Fruit fly (Drosophila melanogaster): Measurements from ENCODE around the gene gcm.

The gcm gene

DNA sequence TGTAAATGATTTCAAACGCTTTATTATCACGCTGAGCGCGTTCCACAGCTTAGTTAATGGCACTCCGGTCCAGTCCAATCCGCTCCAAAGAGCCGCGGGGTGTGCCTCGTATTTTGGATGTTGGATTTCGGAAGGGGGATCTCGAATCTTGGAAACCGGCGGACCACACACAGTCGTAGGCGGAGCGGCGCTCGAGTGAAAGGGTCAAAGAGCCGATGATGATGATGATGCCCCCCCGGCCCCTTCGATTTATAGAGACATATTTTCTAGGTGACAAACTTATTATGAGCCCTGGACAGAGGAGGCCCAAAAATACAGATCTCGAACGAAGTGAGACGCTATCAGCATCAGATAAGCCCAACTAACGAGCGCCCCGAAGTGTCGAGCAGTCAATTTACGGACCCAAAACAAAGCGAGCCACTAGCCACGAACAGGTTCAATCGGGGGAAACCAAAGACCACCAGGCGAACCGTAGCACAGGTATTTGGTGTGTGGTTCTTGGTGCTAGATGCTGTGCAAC lies 27.9 kb upstream of the gcm start:
- TF ChIP-seq Dll (optimal IDR thresholded peaks at IDR 0.05) (no peak), pan (optimal IDR thresholded peaks at IDR 0.05) (no peak), usp (GFP tag; optimal IDR thresholded peaks at IDR 0.05) (no peak), psq (optimal IDR thresholded peaks at IDR 0.05) (no peak), CG8478 (optimal IDR thresholded peaks at IDR 0.05) (no peak), EcR (GFP tag; optimal IDR thresholded peaks at IDR 0.05) (no peak)

DNA sequence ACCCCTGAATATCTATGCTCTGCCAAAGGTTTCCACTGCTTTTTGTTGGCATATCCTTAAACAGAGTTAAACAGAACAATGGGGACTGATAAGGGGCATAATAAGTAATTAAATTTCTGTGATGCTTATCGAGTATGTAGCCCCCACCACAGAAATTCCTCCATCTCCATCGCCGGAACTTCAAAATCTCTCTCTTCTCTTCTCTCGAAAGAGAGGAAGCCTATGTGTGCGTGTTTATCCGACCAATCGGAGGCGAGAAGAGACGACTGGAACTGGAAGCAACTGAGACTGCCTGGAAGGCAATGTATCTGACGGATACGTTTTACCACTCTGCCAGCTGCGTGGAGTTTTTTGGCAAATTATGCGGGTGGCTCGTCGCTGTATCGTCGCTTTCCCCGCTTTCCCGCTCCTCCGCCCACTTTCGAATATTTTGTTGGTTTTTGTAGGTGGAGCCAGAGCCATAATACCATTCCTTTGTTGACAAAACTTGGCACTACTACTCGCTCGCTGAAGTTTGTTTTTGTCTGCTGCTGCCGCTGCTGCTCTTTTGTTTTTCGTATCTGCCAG lies 26.5 kb upstream of the gcm start, which contains the start of gene gcm2:
Gene gcm2 (plus strand): TSS at position 566 of the 567 bp plus-strand sequence.
- TF ChIP-seq Dll (optimal IDR thresholded peaks at IDR 0.05) = no peak
- no peak for TF ChIP-seq psq (optimal IDR thresholded peaks at IDR 0.05)
- TF ChIP-seq pan (optimal IDR thresholded peaks at IDR 0.05) = no peak
- no peak for TF ChIP-seq EcR (GFP tag; optimal IDR thresholded peaks at IDR 0.05)
- no peak for TF ChIP-seq CG8478 (optimal IDR thresholded peaks at IDR 0.05)
- TF ChIP-seq usp (GFP tag; optimal IDR thresholded peaks at IDR 0.05) = no peak

DNA sequence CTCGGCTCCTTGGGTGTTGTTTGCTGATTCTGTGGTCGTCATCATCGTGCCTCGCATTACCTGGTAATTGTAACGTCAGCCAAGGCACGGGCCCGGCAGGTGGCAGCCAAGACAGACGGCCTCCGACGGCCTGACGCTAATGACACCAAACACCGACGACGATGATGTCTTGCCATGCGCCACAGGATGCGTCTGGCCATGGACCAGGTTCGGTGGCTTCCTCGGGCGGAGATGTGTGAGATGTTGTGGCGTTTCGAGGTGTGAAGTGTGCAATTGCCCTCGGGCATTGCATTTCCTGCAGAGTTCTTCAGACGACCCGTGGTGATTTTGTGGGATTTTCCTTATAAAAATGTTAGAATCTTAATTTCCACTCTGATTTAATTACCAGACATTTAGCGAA lies 20.6 kb upstream of the gcm start:
- no peak for TF ChIP-seq psq (optimal IDR thresholded peaks at IDR 0.05)
- TF ChIP-seq EcR (GFP tag; optimal IDR thresholded peaks at IDR 0.05) = no peak
- TF ChIP-seq CG8478 (optimal IDR thresholded peaks at IDR 0.05) = no peak
- no peak for TF ChIP-seq pan (optimal IDR thresholded peaks at IDR 0.05)
- TF ChIP-seq Dll (optimal IDR thresholded peaks at IDR 0.05) = no peak
- no peak for TF ChIP-seq usp (GFP tag; optimal IDR thresholded peaks at IDR 0.05)

DNA sequence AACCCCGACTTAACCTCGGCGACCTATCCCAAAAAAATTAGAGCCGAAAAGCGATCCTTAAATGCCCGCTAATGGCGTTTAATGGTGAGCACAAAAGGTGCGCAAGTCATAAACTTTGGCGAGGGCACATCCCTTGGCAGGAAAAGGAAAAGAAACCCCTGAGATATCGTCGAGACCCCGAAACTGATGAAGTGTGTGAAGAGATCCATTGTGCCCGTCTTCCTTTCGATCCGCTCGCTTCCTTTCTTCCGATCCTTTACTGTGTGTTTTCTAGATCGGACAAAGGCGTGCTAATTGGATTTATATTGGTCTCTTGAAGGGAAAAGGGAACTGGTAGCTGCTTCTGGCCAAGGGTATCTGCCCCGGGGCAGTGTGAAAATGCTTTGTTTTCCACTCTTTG lies 19.7 kb upstream of the gcm start:
- no peak for TF ChIP-seq EcR (GFP tag; optimal IDR thresholded peaks at IDR 0.05)
- TF ChIP-seq usp (GFP tag; optimal IDR thresholded peaks at IDR 0.05) = no peak
- no peak for TF ChIP-seq Dll (optimal IDR thresholded peaks at IDR 0.05)
- no peak for TF ChIP-seq psq (optimal IDR thresholded peaks at IDR 0.05)
- TF ChIP-seq pan (optimal IDR thresholded peaks at IDR 0.05) = no peak
- TF ChIP-seq CG8478 (optimal IDR thresholded peaks at IDR 0.05) = no peak

DNA sequence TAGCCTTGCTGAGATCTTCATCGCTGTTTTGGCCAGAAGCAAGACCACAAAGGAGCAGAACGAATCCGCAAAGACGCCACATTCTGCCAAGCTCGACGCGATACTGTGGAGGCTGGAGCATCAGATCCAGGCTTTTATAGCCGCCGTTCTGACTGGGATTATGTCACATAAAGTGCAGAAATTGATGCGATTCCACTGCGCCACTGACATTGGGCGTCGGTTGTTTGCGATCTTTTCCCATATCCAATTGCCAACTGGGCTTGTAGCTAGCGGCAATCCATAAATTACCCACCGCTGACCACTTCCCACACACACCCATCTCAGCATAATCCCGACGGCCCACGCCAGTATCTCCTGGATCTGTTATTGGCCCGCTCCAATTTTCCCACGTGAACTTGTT lies 19.2 kb upstream of the gcm start, which contains the start of gene CG4382:
Gene CG4382 (minus strand): TSS at position 101 of the 400 bp plus-strand sequence.
- TF ChIP-seq pan (optimal IDR thresholded peaks at IDR 0.05) (no peak), EcR (GFP tag; optimal IDR thresholded peaks at IDR 0.05) (no peak), usp (GFP tag; optimal IDR thresholded peaks at IDR 0.05) (no peak), Dll (optimal IDR thresholded peaks at IDR 0.05) (no peak), psq (optimal IDR thresholded peaks at IDR 0.05) (no peak), CG8478 (optimal IDR thresholded peaks at IDR 0.05) (no peak)

DNA sequence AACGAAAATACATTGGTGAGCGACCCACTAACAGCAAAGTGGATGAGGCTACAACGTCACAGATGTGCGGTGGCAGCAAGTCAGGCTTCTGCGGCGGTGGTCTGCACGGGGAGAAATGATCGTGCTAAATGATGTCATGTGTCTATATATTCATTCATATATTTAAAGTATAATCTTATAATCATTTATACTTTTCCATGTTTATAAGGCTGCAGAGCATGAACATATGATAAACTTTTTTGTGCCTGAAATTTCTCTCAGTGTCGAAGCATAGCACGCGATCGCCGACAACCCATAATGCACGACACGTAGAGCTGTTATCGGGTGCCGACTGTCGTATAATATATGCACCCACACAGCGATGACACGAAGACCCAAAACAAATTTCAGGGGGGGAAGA lies 16.8 kb upstream of the gcm start:
- TF ChIP-seq psq (optimal IDR thresholded peaks at IDR 0.05) = no peak
- no peak for TF ChIP-seq EcR (GFP tag; optimal IDR thresholded peaks at IDR 0.05)
- no peak for TF ChIP-seq CG8478 (optimal IDR thresholded peaks at IDR 0.05)
- no peak for TF ChIP-seq Dll (optimal IDR thresholded peaks at IDR 0.05)
- TF ChIP-seq usp (GFP tag; optimal IDR thresholded peaks at IDR 0.05) = no peak
- no peak for TF ChIP-seq pan (optimal IDR thresholded peaks at IDR 0.05)

DNA sequence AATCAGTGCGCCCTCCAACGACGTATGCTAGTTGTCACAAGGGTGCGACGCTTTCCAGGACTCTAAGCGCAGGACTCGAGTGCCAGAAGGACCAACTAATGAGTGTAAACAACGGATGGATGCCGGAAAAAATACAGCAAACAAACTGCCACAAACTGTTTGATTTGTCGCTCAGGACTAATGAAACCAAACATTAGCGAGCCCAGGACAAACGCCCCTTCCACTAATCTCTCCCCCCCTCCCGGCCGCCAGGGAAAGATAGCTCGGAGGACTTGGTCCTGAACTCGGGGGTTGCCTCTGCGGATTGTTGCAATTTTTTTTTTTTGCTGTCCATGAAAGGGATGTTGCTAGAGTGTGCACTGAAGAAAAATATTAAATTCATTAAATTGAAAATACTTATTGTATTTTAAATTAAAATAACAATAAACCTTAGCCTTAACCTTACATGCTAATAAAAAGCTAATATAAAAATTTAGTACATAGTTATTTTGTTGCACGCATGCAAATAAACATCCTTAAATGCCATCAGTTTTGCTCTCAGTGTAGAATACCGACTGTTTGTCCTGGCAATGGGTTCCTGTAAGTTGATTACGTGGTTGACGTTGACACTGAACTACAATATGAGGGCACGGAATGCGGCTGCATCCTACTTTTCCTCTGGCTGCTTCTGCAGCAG lies 13.2 kb upstream of the gcm start:
- no peak for TF ChIP-seq pan (optimal IDR thresholded peaks at IDR 0.05)
- no peak for TF ChIP-seq CG8478 (optimal IDR thresholded peaks at IDR 0.05)
- TF ChIP-seq EcR (GFP tag; optimal IDR thresholded peaks at IDR 0.05) = no peak
- no peak for TF ChIP-seq Dll (optimal IDR thresholded peaks at IDR 0.05)
- TF ChIP-seq psq (optimal IDR thresholded peaks at IDR 0.05) = no peak
- no peak for TF ChIP-seq usp (GFP tag; optimal IDR thresholded peaks at IDR 0.05)

DNA sequence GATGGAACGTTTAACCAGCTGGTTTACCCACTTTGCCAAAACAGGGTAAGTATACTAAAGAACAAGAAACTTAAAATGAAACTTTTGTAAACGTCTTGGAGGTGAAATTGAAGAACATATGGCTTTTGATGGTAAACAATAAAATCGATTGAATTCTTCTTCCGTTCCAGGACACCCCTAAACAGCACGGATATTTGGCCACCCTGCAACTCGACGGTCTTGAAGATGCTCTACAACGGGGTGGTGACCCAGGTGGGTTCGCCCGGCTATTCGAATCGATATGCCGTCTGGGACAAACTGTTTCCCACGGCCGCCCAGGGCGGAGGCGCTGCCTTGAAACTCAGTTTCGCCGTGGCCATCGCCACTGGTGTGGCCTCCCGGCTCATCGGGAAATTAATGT lies 9.6 kb upstream of the gcm start:
- TF ChIP-seq EcR (GFP tag; optimal IDR thresholded peaks at IDR 0.05) = no peak
- TF ChIP-seq psq (optimal IDR thresholded peaks at IDR 0.05) = no peak
- no peak for TF ChIP-seq pan (optimal IDR thresholded peaks at IDR 0.05)
- TF ChIP-seq Dll (optimal IDR thresholded peaks at IDR 0.05) = no peak
- TF ChIP-seq CG8478 (optimal IDR thresholded peaks at IDR 0.05) = no peak
- TF ChIP-seq usp (GFP tag; optimal IDR thresholded peaks at IDR 0.05) = no peak

DNA sequence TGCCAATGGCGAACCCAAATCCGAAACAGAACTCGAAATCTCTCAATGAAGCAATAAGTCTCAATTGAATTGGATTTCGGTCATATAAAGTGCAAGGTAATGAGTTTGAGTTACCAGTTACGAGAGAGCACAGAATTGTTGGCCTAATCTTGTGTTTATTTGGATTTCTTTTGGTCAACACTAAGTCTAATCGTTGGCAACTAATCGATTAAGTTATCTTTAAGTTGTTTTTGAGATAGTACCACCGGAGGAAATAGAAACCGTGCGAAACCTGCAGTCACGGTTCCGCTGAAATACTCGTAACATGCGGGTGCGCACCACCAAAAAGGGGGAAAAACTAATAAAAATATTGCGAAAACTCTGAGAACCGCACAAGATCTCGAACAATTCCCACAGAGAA lies 7.6 kb upstream of the gcm start, which contains the start of gene CG3841:
Gene CG3841 (plus strand): TSS at position 301 of the 400 bp plus-strand sequence.
- TF ChIP-seq CG8478 (optimal IDR thresholded peaks at IDR 0.05) = no peak
- TF ChIP-seq EcR (GFP tag; optimal IDR thresholded peaks at IDR 0.05) = no peak
- no peak for TF ChIP-seq usp (GFP tag; optimal IDR thresholded peaks at IDR 0.05)
- TF ChIP-seq pan (optimal IDR thresholded peaks at IDR 0.05) = no peak
- no peak for TF ChIP-seq Dll (optimal IDR thresholded peaks at IDR 0.05)
- no peak for TF ChIP-seq psq (optimal IDR thresholded peaks at IDR 0.05)

DNA sequence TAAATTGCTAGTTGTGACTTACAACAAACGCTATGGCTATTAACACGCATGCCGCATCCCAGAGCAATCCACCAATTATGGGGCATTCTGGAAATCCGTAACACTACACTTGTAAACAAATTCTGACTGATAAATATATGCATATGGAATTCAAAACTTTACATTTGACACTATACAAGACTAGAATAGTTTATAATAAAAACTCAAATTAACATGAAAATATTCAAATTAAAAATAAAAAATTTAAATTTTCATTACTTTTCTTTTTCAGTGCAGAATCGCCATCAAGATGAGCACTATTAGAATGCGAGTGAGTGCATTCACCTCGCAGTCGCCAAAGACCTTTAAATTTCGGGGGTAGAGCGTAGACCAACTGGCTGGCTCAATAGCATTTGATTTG lies 4.4 kb upstream of the gcm start:
- no peak for TF ChIP-seq pan (optimal IDR thresholded peaks at IDR 0.05)
- TF ChIP-seq usp (GFP tag; optimal IDR thresholded peaks at IDR 0.05) = no peak
- TF ChIP-seq Dll (optimal IDR thresholded peaks at IDR 0.05) = no peak
- no peak for TF ChIP-seq psq (optimal IDR thresholded peaks at IDR 0.05)
- no peak for TF ChIP-seq EcR (GFP tag; optimal IDR thresholded peaks at IDR 0.05)
- TF ChIP-seq CG8478 (optimal IDR thresholded peaks at IDR 0.05) = no peak

DNA sequence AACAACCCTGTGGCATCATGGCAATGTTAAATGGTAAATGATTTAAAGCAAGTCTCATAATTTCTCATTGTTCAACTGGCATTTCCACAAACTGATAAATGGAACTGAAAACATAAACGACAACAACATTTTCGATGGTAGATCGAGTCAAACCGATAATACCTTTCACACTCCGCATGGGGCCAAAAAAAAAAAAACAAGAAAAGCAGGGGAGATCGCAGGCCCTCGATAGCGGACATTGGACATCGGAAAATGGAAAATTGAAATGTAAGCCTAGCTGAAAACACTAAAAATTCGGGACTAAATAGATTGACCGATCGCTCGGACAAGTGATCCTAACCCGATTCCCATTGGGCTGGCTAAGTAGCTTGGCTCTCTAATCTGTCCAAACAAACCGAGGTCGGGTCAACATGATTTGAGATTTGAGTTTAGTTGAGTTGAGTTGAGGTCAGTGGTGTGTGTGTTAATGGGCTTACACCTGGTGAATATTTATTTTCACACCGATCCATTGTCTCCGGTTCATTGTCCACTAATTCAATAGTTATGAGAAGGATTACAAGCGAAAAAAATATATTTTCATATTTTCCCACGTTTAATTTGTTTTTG lies 2.7 kb upstream of the gcm start:
- TF ChIP-seq Dll (optimal IDR thresholded peaks at IDR 0.05) = no peak
- TF ChIP-seq CG8478 (optimal IDR thresholded peaks at IDR 0.05) = no peak
- no peak for TF ChIP-seq EcR (GFP tag; optimal IDR thresholded peaks at IDR 0.05)
- TF ChIP-seq pan (optimal IDR thresholded peaks at IDR 0.05) = no peak
- no peak for TF ChIP-seq psq (optimal IDR thresholded peaks at IDR 0.05)
- no peak for TF ChIP-seq usp (GFP tag; optimal IDR thresholded peaks at IDR 0.05)

DNA sequence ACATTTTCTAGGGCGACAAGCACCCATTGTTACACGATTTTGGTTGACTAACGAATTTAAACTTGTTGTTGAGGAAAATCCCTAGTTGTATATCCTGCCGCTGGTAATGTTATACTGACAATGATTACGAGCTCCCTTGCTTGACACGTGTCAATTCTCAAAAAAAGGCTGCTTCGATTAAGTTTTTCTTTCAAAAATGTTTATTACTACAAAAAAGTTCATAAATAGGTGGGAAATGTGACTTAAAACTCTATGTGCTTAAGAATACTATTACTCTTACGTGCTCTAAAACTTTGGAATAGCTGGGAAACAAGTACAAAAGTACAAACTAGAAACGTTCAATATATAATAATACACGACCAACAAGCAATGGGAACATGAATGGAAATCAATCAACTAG lies 2.0 kb downstream of the gcm start, which contains the start of gene CG31709:
Gene CG31709 (minus strand): TSS at position 101 of the 400 bp plus-strand sequence.
- TF ChIP-seq pan (optimal IDR thresholded peaks at IDR 0.05) = no peak
- no peak for TF ChIP-seq CG8478 (optimal IDR thresholded peaks at IDR 0.05)
- no peak for TF ChIP-seq EcR (GFP tag; optimal IDR thresholded peaks at IDR 0.05)
- no peak for TF ChIP-seq psq (optimal IDR thresholded peaks at IDR 0.05)
- no peak for TF ChIP-seq usp (GFP tag; optimal IDR thresholded peaks at IDR 0.05)
- no peak for TF ChIP-seq Dll (optimal IDR thresholded peaks at IDR 0.05)

Measured in whole organism.